Worm (Caenorhabditis elegans): Measurements from ENCODE around the gene R03C1.1.

ce11 chrII:14919148-14919755 lies 9.0 kb upstream of the R03C1.1 start, which contains the start of gene pde-3:
- TF ChIP-seq pqm-1 (tag; optimal IDR thresholded peaks at IDR 0.05) (no peak), T26A8.4 (GFP tag; IDR thresholded peaks at IDR 0.05) (no peak), fkh-10 (GFP tag; optimal IDR thresholded peaks at IDR 0.05) (no peak)
